Worm (Caenorhabditis elegans) whole organism, midembryonic: ENCODE data around the gene C25F9.16.

ENCODE experiments used
- T22C8.4 ChIP-seq: fragments of 200-800 bp; sonication (Bioruptor generic); IDR thresholded peaks from 2 replicates; pipeline ENCODE4 v1.3.6; 2022; ENCODE audit warnings: missing genetic modification characterization, missing compliant biosample characterization
- klf-2 ChIP-seq: fragments of 200-800 bp; sonication (Bioruptor generic); conservative IDR thresholded peaks from 2 replicates; pipeline ENCODE4 v1.3.6; 2022; ENCODE audit warnings: missing genetic modification reagents, missing genetic modification characterization, missing compliant biosample characterization
- ref-1 ChIP-seq: fragments of 200-800 bp; sonication (Bioruptor generic); conservative IDR thresholded peaks from 2 replicates; pipeline ENCODE4 v1.3.6; 2022; ENCODE audit warnings: missing genetic modification reagents, missing genetic modification characterization, missing compliant biosample characterization
- tab-1 ChIP-seq: fragments of 200-800 bp; sonication (Bioruptor generic); IDR thresholded peaks from 2 replicates; pipeline ENCODE4 v1.3.6; 2022; ENCODE audit warnings: missing genetic modification characterization, missing compliant biosample characterization
- ztf-23 ChIP-seq: fragments of 200-800 bp; sonication (Bioruptor generic); IDR thresholded peaks from 2 replicates; pipeline ENCODE4 v1.3.6; 2022; ENCODE audit warnings: missing genetic modification reagents, missing genetic modification characterization, missing compliant biosample characterization
- ztf-29 ChIP-seq: fragments of 200-800 bp; sonication (Bioruptor generic); IDR thresholded peaks from 2 replicates; pipeline ENCODE4 v1.3.6; 2022; ENCODE audit warnings: missing genetic modification reagents, missing genetic modification characterization, missing compliant biosample characterization

DNA sequence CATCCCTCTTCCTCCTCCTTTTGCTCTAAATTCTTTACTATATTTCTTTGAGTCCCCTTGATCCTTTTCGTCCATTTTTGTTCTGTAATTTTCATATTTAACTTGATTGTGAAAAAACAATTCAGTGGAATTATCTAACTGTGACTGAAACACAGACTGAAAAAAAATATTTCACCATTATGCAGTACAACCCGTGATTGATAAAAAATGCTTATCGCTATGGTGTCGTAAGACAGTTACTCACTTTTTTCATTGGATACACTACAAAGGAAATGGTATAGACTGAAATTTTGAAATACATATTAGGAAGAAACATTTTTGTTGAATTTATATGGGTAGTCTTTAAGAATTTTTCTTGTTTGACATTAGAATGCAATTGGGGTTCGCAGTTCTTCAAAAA lies 33.4 kb downstream of the C25F9.16 start, which contains the start of gene Y43F8B.23:
- TF ChIP-seq ztf-29 (no peak), tab-1 (GFP tag; lab: Robert Waterston, UW) (no peak), ref-1 (no peak), T22C8.4 (GFP tag; lab: Robert Waterston, UW) (no peak), ztf-23 (GFP tag; lab: Robert Waterston, UW) (no peak), klf-2 (GFP tag; lab: Robert Waterston, UW) (no peak)
